Fruit fly (Drosophila melanogaster): ENCODE measurements around the gene scny.

DNA sequence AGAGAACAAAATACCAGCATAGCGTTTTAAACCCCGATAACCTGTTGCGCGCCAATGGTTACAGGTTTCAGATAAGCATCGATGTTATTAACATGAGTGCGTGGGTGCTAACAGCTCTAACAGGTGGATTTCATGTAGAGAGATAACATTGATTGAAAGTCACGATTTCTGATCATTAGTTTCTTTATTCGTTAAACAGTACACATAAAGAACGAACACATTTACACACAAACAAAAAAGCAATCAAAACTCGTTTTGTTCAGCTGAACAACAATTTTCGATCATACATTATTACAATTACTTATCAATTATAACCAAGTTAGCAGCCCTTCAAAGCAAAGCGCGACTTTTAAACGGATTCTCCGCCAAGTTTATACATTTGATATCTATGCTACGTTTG is 20.9 kb downstream of the scny start:
- TF ChIP-seq CG7101 (tag; optimal IDR thresholded peaks at IDR 0.05), result peak; percentile 29
- TF ChIP-seq CG14711 (tag; optimal IDR thresholded peaks at IDR 0.05), result peak; percentile 37
- no peak for TF ChIP-seq ovo (GFP tag; optimal IDR thresholded peaks at IDR 0.05)
- no peak for TF ChIP-seq Mnt (GFP tag; optimal IDR thresholded peaks at IDR 0.05)
- no peak for TF ChIP-seq CG1620 (GFP tag; optimal IDR thresholded peaks at IDR 0.05)
- no peak for TF ChIP-seq CG12768 (GFP tag; optimal IDR thresholded peaks at IDR 0.05)
- no peak for TF ChIP-seq CG11617 (GFP tag; optimal IDR thresholded peaks at IDR 0.05)
- peak; percentile 35 for TF ChIP-seq CG33017 (tag; optimal IDR thresholded peaks at IDR 0.05)
- no peak for TF ChIP-seq CG7045 (GFP tag; optimal IDR thresholded peaks at IDR 0.05)
- TF ChIP-seq Crg-1 (GFP tag; optimal IDR thresholded peaks at IDR 0.05), result no peak
